Worm (Caenorhabditis elegans) whole organism, midembryonic: ENCODE results near the gene clec-27.

Experiments
- T22C8.4 ChIP-seq: fragments of 200-800 bp; sonication (Bioruptor generic); IDR thresholded peaks from 2 replicates; pipeline ENCODE4 v1.3.6; 2022; ENCODE audit warnings: missing genetic modification characterization, missing compliant biosample characterization
- flt-1 ChIP-seq: fragments of 200-800 bp; sonication (Bioruptor generic); IDR thresholded peaks from 2 replicates; pipeline ENCODE4 v1.3.6; 2022; ENCODE audit warnings: missing genetic modification characterization, missing compliant biosample characterization
- med-1 ChIP-seq: sonication (generic microtip); optimal IDR thresholded peaks from 2 replicates; lab custom pipeline; 2017; ENCODE audit warnings: missing genetic modification characterization, mild to moderate bottlenecking, missing compliant biosample characterization, antibody characterized with exemption, missing genetic modification reagents; ENCODE audit not compliant: insufficient read depth
- tab-1 ChIP-seq: fragments of 200-800 bp; sonication (Bioruptor generic); IDR thresholded peaks from 2 replicates; pipeline ENCODE4 v1.3.6; 2022; ENCODE audit warnings: missing genetic modification characterization, missing compliant biosample characterization

DNA sequence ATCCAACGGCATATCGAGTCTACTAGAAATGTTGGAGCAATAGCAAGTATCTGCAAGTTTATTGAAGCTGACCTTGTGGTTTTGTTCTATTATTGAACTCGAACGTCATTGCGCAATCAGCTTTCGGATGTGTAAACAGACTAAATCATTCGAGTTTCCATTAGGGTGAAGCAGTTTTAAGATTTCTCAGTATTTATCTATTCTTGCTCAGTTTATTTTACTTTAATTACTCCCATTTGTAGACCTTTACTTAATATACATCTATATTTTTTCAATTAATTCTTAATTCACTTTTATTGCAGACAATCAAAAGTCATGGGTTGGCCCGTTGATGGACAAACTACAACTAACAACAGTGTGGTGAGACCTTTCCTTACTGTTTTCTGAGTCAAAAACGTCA lies 26.2 kb downstream of the clec-27 start, which contains the start of gene F09C6.14:
- no peak for TF ChIP-seq tab-1 (GFP tag; lab: Robert Waterston, UW)
- no peak for TF ChIP-seq flt-1 (GFP tag; lab: Robert Waterston, UW)
- no peak for TF ChIP-seq med-1 (GFP tag; lab: Kevin White, UChicago)
- TF ChIP-seq T22C8.4 (GFP tag; lab: Robert Waterston, UW): no peak
